Worm (Caenorhabditis elegans): ENCODE results near the gene Y32H12A.8.

DNA sequence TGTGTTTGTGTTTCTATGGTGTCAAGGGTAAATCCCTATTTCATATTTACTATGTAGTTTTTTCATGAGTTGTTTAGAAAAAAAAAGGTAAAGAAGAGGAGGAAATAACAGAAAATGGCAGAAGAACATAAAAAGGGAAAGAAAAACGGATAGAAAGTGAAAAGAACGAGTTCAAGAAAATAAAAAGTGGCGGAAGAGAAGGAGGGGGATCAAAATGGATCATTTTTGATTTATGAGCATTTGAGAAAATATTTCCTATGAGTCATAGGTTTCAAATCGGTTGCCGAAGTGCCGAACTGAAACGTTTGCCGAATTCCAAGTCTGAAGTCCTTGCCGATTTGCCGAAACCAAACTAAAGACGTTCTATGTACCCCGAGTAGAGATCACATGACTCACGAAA lies 67.0 kb downstream of the Y32H12A.8 start:
- no peak for TF ChIP-seq nhr-237 (tag; optimal IDR thresholded peaks at IDR 0.05)
- TF ChIP-seq ama-1 (optimal IDR thresholded peaks at IDR 0.05) = no peak
- TF ChIP-seq skn-1 (tag; optimal IDR thresholded peaks at IDR 0.05) = no peak
- TF ChIP-seq lin-39 (tag; optimal IDR thresholded peaks at IDR 0.05) = no peak
